Fruit fly (Drosophila melanogaster): ENCODE measurements around the gene Kots.

Kots gene

dm6 chr3R:13921806-13922515 is 42.0 kb downstream of the Kots start (continued):
- TF ChIP-seq CG10366 (GFP tag; IDR thresholded peaks at IDR 0.05): peak; percentile 10; the same call in 1 of the 2 replicates
- TF ChIP-seq Six4 (GFP tag; optimal IDR thresholded peaks at IDR 0.05): no peak
- peak; percentile 37; the same call in 1 of the 2 replicates for TF ChIP-seq Gsc (GFP tag; IDR thresholded peaks at IDR 0.05)
- peak; percentile 36; the same call in 1 of the 2 replicates for TF ChIP-seq E2f1 (GFP tag; IDR thresholded peaks at IDR 0.05)
- no peak for TF ChIP-seq wek (GFP tag; optimal IDR thresholded peaks at IDR 0.05)
- no peak for TF ChIP-seq Antp (GFP tag; optimal IDR thresholded peaks at IDR 0.05)
- TF ChIP-seq CG6765 (GFP tag; optimal IDR thresholded peaks at IDR 0.05): no peak
- TF ChIP-seq otp (GFP tag; IDR thresholded peaks at IDR 0.05): no peak
- no peak for TF ChIP-seq Mad (GFP tag; optimal IDR thresholded peaks at IDR 0.05)
- no peak for TF ChIP-seq pfk (GFP tag; optimal IDR thresholded peaks at IDR 0.05)
- no peak for TF ChIP-seq CG8388 (GFP tag; optimal IDR thresholded peaks at IDR 0.05)
- TF ChIP-seq Poxn (GFP tag; IDR thresholded peaks at IDR 0.05): no peak
- TF ChIP-seq z (GFP tag; IDR thresholded peaks at IDR 0.05): no peak
- no peak for TF ChIP-seq CG17568 (GFP tag; optimal IDR thresholded peaks at IDR 0.05)
- peak; percentile 47; the same call in 1 of the 2 replicates for TF ChIP-seq sisA (GFP tag; IDR thresholded peaks at IDR 0.05)
- no peak for TF ChIP-seq NC2α (GFP tag; optimal IDR thresholded peaks at IDR 0.05)
- no peak for TF ChIP-seq CG1233 (GFP tag; optimal IDR thresholded peaks at IDR 0.05)
- peak; percentile 44; the same call in 1 of the 2 replicates for TF ChIP-seq unc-4 (GFP tag; IDR thresholded peaks at IDR 0.05; ENCODE audit: partially characterized antibody)
- 0 out of 3 replicates have a peak, but pooled peaks have one; percentile 43 for TF ChIP-seq CG7357 (GFP tag; IDR thresholded peaks at IDR 0.05)
- no peak for TF ChIP-seq CG3407 (GFP tag; optimal IDR thresholded peaks at IDR 0.05)
- TF ChIP-seq Tbp (GFP tag; optimal IDR thresholded peaks at IDR 0.05): no peak
- TF ChIP-seq CG13123 (GFP tag; optimal IDR thresholded peaks at IDR 0.05): no peak
- TF ChIP-seq Dref (GFP tag; IDR thresholded peaks at IDR 0.05): no peak
- TF ChIP-seq rib (GFP tag; IDR thresholded peaks at IDR 0.05): no peak
- TF ChIP-seq CG43689 (GFP tag; IDR thresholded peaks at IDR 0.05): no peak
- no peak for TF ChIP-seq CG4707 (GFP tag; optimal IDR thresholded peaks at IDR 0.05)
- peak; percentile 75 for TF ChIP-seq Xrp1 (GFP tag; IDR thresholded peaks at IDR 0.05)
- peak; percentile 47 for TF ChIP-seq ttk (GFP tag; IDR thresholded peaks at IDR 0.05)
- TF ChIP-seq CG18476 (GFP tag; optimal IDR thresholded peaks at IDR 0.05): no peak
- no peak for TF ChIP-seq dpn (GFP tag; optimal IDR thresholded peaks at IDR 0.05)
- TF ChIP-seq CG14860 (GFP tag; IDR thresholded peaks at IDR 0.05; ENCODE audit: partially characterized antibody): peak; percentile 45; the same call in 1 of the 3 replicates
- peak; percentile 24; the same call in 1 of the 2 replicates for TF ChIP-seq peb (GFP tag; IDR thresholded peaks at IDR 0.05)
- 0 out of 2 replicates have a peak, but pooled peaks have one; percentile 14 for TF ChIP-seq ssp (GFP tag; IDR thresholded peaks at IDR 0.05)
- TF ChIP-seq CG3065 (GFP tag; optimal IDR thresholded peaks at IDR 0.05): no peak
- no peak for TF ChIP-seq E2f2 (GFP tag; IDR thresholded peaks at IDR 0.05)
- TF ChIP-seq CG7987 (GFP tag; optimal IDR thresholded peaks at IDR 0.05): no peak
- TF ChIP-seq CG2712 (tag; optimal IDR thresholded peaks at IDR 0.05): peak; percentile 59
- TF ChIP-seq HHEX (GFP tag; optimal IDR thresholded peaks at IDR 0.05): no peak
- no peak for TF ChIP-seq YL-1 (GFP tag; optimal IDR thresholded peaks at IDR 0.05)
- TF ChIP-seq ATbp (GFP tag; optimal IDR thresholded peaks at IDR 0.05): peak; percentile 16
- TF ChIP-seq CG15479 (GFP tag; optimal IDR thresholded peaks at IDR 0.05): no peak
- TF ChIP-seq CG13287 (GFP tag; IDR thresholded peaks at IDR 0.05; ENCODE audit: partially characterized antibody): peak; percentile 39; the same call in 1 of the 2 replicates
- peak; percentile 47 for TF ChIP-seq lab (GFP tag; optimal IDR thresholded peaks at IDR 0.05)
- TF ChIP-seq cwo (GFP tag; optimal IDR thresholded peaks at IDR 0.05): no peak
- TF ChIP-seq ase (GFP tag; IDR thresholded peaks at IDR 0.05): 0 out of 3 replicates have a peak, but pooled peaks have one; percentile 52
- TF ChIP-seq pnt (GFP tag; optimal IDR thresholded peaks at IDR 0.05): no peak
- TF ChIP-seq CG30403 (GFP tag; optimal IDR thresholded peaks at IDR 0.05): no peak
- TF ChIP-seq B-H1 (GFP tag; IDR thresholded peaks at IDR 0.05): no peak
- peak; percentile 30 for TF ChIP-seq CG18599 (GFP tag; optimal IDR thresholded peaks at IDR 0.05)
